Fruit fly (Drosophila melanogaster) S2 (cell line): ENCODE data around the gene GluClalpha.

Source experiments
- CG8478 ChIP-seq: fragments of >200 bp; optimal IDR thresholded peaks from 2 replicates; lab custom pipeline; 2018
- CTCF ChIP-seq, 2 experiments: fragments of >200 bp; optimal IDR thresholded peaks; 2 replicates each; lab custom pipeline; 2018

dm6 chr3R:19795332-19795731 lies 64.8 kb downstream of the GluClalpha start:
- TF ChIP-seq CTCF (optimal IDR thresholded peaks at IDR 0.05; lab: Kevin White, UChicago) (no peak), CG8478 (no peak)
